Worm (Caenorhabditis elegans) whole organism, L1 larva: Measurements from ENCODE around the gene ZK54.3.

ENCODE experiments used
- C04F5.9 ChIP-seq: sonication (generic microtip); optimal IDR thresholded peaks from 2 replicates; lab custom pipeline; 2016; ENCODE audit warnings: missing genetic modification characterization, missing compliant biosample characterization
- Y116A8C.19 ChIP-seq: sonication (generic microtip); optimal IDR thresholded peaks from 2 replicates; lab custom pipeline; 2016; ENCODE audit warnings: missing compliant biosample characterization, missing genetic modification characterization, borderline replicate concordance
- blmp-1 ChIP-seq: fragments of 150-350 bp; optimal IDR thresholded peaks from 2 replicates; lab custom pipeline; 2014; ENCODE audit warnings: missing biosample characterization, missing genetic modification characterization
- ceh-8 ChIP-seq: fragments of 200-800 bp; sonication (Bioruptor generic); optimal IDR thresholded peaks from 2 replicates; lab custom pipeline; 2018; ENCODE audit warnings: mild to moderate bottlenecking, missing genetic modification characterization, moderate library complexity, missing compliant biosample characterization
- ceh-82 ChIP-seq, 3 experiments: fragments of 150-350 bp in 1 of 3; sonication (generic microtip) in 2 of 3; optimal IDR thresholded peaks; 2 replicates each; lab custom pipeline; 2014 to 2017; ENCODE audit warnings: missing biosample characterization in 3 of 3, missing genetic modification characterization in 3 of 3
- ceh-88 ChIP-seq: fragments of 200-800 bp; sonication (Bioruptor generic); IDR thresholded peaks from 2 replicates; pipeline ENCODE4 v1.3.6; 2022; ENCODE audit warnings: missing genetic modification characterization, missing compliant biosample characterization
- ceh-90 ChIP-seq: sonication (generic microtip); optimal IDR thresholded peaks from 2 replicates; lab custom pipeline; 2016; ENCODE audit warnings: missing genetic modification characterization, missing compliant biosample characterization
- ces-1 ChIP-seq: fragments of 150-350 bp; optimal IDR thresholded peaks from 2 replicates; lab custom pipeline; 2014; ENCODE audit warnings: missing biosample characterization, missing genetic modification reagents, missing genetic modification characterization
- dsc-1 ChIP-seq: sonication (generic microtip); optimal IDR thresholded peaks from 2 replicates; lab custom pipeline; 2016; ENCODE audit warnings: mild to moderate bottlenecking, missing genetic modification characterization, missing compliant biosample characterization
- efl-1 ChIP-seq, 4 experiments: fragments of 150-350 bp; optimal IDR thresholded peaks in 3 of 4; peaks in 1 of 4; 1 replicate in 1 of 4; 2 replicates in 3 of 4; lab custom pipeline; 2014; ENCODE audit warnings: missing biosample characterization in 2 of 4, missing genetic modification characterization in 2 of 4, missing genetic modification reagents in 2 of 4
- egl-27 ChIP-seq, 2 experiments: fragments of 150-350 bp in 1 of 2; sonication (generic microtip); optimal IDR thresholded peaks; 3 replicates each; lab custom pipeline; 2017 to 2018; ENCODE audit warnings: missing biosample characterization in 2 of 2, missing genetic modification characterization in 2 of 2, missing genetic modification reagents in 2 of 2
- elt-2 ChIP-seq: sonication (generic microtip); optimal IDR thresholded peaks from 2 replicates; lab custom pipeline; 2016; ENCODE audit warnings: missing genetic modification characterization, mild to moderate bottlenecking, inconsistent platforms, missing compliant biosample characterization, missing genetic modification reagents
- elt-3 ChIP-seq, 6 experiments: fragments of 150-350 bp in 1 of 6; sonication (generic microtip); optimal IDR thresholded peaks; 2 replicates each; lab custom pipeline; 2017 to 2018; ENCODE audit warnings: missing biosample characterization in 6 of 6, missing genetic modification characterization in 6 of 6, inconsistent platforms in 1 of 6
- ets-5 ChIP-seq: fragments of 200-800 bp; sonication (Bioruptor generic); IDR thresholded peaks from 2 replicates; pipeline ENCODE4 v1.3.6; 2022; ENCODE audit warnings: missing genetic modification characterization, missing compliant biosample characterization
- fkh-10 ChIP-seq: sonication (generic microtip); optimal IDR thresholded peaks from 2 replicates; lab custom pipeline; 2017; ENCODE audit warnings: missing biosample characterization, missing genetic modification reagents, missing genetic modification characterization
- fkh-4 ChIP-seq: sonication (generic microtip); optimal IDR thresholded peaks from 2 replicates; lab custom pipeline; 2016; ENCODE audit warnings: missing compliant biosample characterization, missing genetic modification characterization, borderline replicate concordance
- fkh-8 ChIP-seq: sonication (generic microtip); optimal IDR thresholded peaks from 2 replicates; lab custom pipeline; 2016; ENCODE audit warnings: mild to moderate bottlenecking, missing genetic modification characterization, missing compliant biosample characterization
- grh-1 ChIP-seq: fragments of 200-800 bp; sonication (Bioruptor generic); IDR thresholded peaks from 2 replicates; pipeline ENCODE4 v1.3.6; 2022; ENCODE audit warnings: missing genetic modification reagents, missing genetic modification characterization, missing compliant biosample characterization
- hpl-2 ChIP-seq: fragments of 150-350 bp; optimal IDR thresholded peaks from 2 replicates; lab custom pipeline; 2014; ENCODE audit warnings: missing biosample characterization, missing genetic modification reagents, missing genetic modification characterization
- isw-1 ChIP-seq: fragments of 200-800 bp; sonication (Bioruptor generic); IDR thresholded peaks from 2 replicates; pipeline ENCODE4 v1.3.6; 2022; ENCODE audit warnings: missing genetic modification characterization, missing compliant biosample characterization
- lin-15B ChIP-seq: fragments of 150-350 bp; sonication (generic microtip); optimal IDR thresholded peaks from 3 replicates; lab custom pipeline; 2014; ENCODE audit warnings: missing biosample characterization, missing genetic modification characterization
- lin-39 ChIP-seq: fragments of 150-350 bp; optimal IDR thresholded peaks from 2 replicates; lab custom pipeline; 2014; ENCODE audit warnings: missing biosample characterization, missing genetic modification reagents, missing genetic modification characterization
- lir-3 ChIP-seq: sonication (generic microtip); optimal IDR thresholded peaks from 2 replicates; lab custom pipeline; 2016; ENCODE audit warnings: mild to moderate bottlenecking, missing genetic modification characterization, moderate library complexity, missing compliant biosample characterization; ENCODE audit not compliant: poor library complexity
- lsy-2 ChIP-seq, 2 experiments: fragments of 150-350 bp; optimal IDR thresholded peaks; 2 replicates each; lab custom pipeline; 2014; ENCODE audit warnings: missing biosample characterization in 2 of 2, missing genetic modification characterization in 2 of 2
- mdl-1 ChIP-seq, 2 experiments: fragments of 150-350 bp; optimal IDR thresholded peaks; 2 replicates each; lab custom pipeline; 2014 to 2017; ENCODE audit warnings: missing biosample characterization in 2 of 2, missing genetic modification characterization in 2 of 2, inconsistent platforms in 1 of 2
- nhr-11 ChIP-seq: fragments of 150-350 bp; optimal IDR thresholded peaks from 2 replicates; lab custom pipeline; 2014; ENCODE audit warnings: missing biosample characterization, missing genetic modification characterization
- nhr-237 ChIP-seq: fragments of 150-350 bp; optimal IDR thresholded peaks from 2 replicates; lab custom pipeline; 2014; ENCODE audit warnings: missing biosample characterization, missing genetic modification characterization
- nhr-28 ChIP-seq: fragments of 150-350 bp; optimal IDR thresholded peaks from 2 replicates; lab custom pipeline; 2014; ENCODE audit warnings: missing biosample characterization, missing genetic modification characterization
- nhr-71 ChIP-seq: sonication (generic microtip); optimal IDR thresholded peaks from 2 replicates; lab custom pipeline; 2016; ENCODE audit warnings: mild to moderate bottlenecking, missing genetic modification characterization, moderate library complexity, missing compliant biosample characterization
- nhr-76 ChIP-seq: sonication (generic microtip); optimal IDR thresholded peaks from 2 replicates; lab custom pipeline; 2017; ENCODE audit warnings: missing biosample characterization, missing genetic modification characterization
- nhr-77 ChIP-seq: fragments of 150-350 bp; optimal IDR thresholded peaks from 2 replicates; lab custom pipeline; 2014; ENCODE audit warnings: missing biosample characterization, missing genetic modification characterization
- nhr-84 ChIP-seq: sonication (generic microtip); optimal IDR thresholded peaks from 2 replicates; lab custom pipeline; 2017; ENCODE audit warnings: missing biosample characterization, missing genetic modification characterization
- nhr-85 ChIP-seq: sonication (generic microtip); peaks from one replicate; lab custom pipeline; 2016; ENCODE audit warnings: missing genetic modification characterization, inconsistent platforms, missing compliant biosample characterization
- nhr-90 ChIP-seq: sonication (generic microtip); optimal IDR thresholded peaks from 2 replicates; lab custom pipeline; 2016; ENCODE audit warnings: mild to moderate bottlenecking, missing genetic modification characterization, missing compliant biosample characterization; ENCODE audit not compliant: poor library complexity
- pag-3 ChIP-seq: sonication (generic microtip); optimal IDR thresholded peaks from 2 replicates; lab custom pipeline; 2017; ENCODE audit warnings: missing genetic modification characterization, mild to moderate bottlenecking, missing compliant biosample characterization, antibody characterized with exemption, borderline replicate concordance; ENCODE audit not compliant: insufficient read depth
- pax-3 ChIP-seq: fragments of 200-800 bp; sonication (Bioruptor generic); optimal IDR thresholded peaks from 2 replicates; lab custom pipeline; 2018; ENCODE audit warnings: mild to moderate bottlenecking, missing genetic modification characterization, moderate library complexity, missing compliant biosample characterization
- pqm-1 ChIP-seq: sonication (generic microtip); optimal IDR thresholded peaks from 3 replicates; lab custom pipeline; 2017; ENCODE audit warnings: missing biosample characterization, missing genetic modification characterization
- rnt-1 ChIP-seq: sonication (generic microtip); optimal IDR thresholded peaks from 2 replicates; lab custom pipeline; 2016; ENCODE audit warnings: mild to moderate bottlenecking, missing genetic modification characterization, moderate library complexity, missing compliant biosample characterization
- snpc-4 ChIP-seq: fragments of 150-350 bp; optimal IDR thresholded peaks from 2 replicates; lab custom pipeline; 2014; ENCODE audit warnings: missing biosample characterization, missing genetic modification characterization
- sox-4 ChIP-seq: sonication (generic microtip); optimal IDR thresholded peaks from 2 replicates; lab custom pipeline; 2016; ENCODE audit warnings: missing genetic modification characterization, missing compliant biosample characterization
- sptf-1 ChIP-seq: fragments of 150-350 bp; optimal IDR thresholded peaks from 2 replicates; lab custom pipeline; 2014; ENCODE audit warnings: missing biosample characterization, missing genetic modification characterization
- sup-37 ChIP-seq: fragments of 200-800 bp; sonication (Bioruptor generic); optimal IDR thresholded peaks from 2 replicates; lab custom pipeline; 2018; ENCODE audit warnings: mild to moderate bottlenecking, missing genetic modification characterization, missing compliant biosample characterization
- swsn-7 ChIP-seq: sonication (generic microtip); optimal IDR thresholded peaks from 2 replicates; lab custom pipeline; 2016; ENCODE audit warnings: missing genetic modification characterization, missing compliant biosample characterization
- tbx-2 ChIP-seq: sonication (generic microtip); optimal IDR thresholded peaks from 2 replicates; lab custom pipeline; 2016; ENCODE audit warnings: missing genetic modification characterization, missing compliant biosample characterization
- tlp-1 ChIP-seq: fragments of 150-350 bp; optimal IDR thresholded peaks from 2 replicates; lab custom pipeline; 2014; ENCODE audit warnings: missing biosample characterization, missing genetic modification characterization
- unc-130 ChIP-seq: fragments of 150-350 bp; optimal IDR thresholded peaks from 2 replicates; lab custom pipeline; 2017; ENCODE audit warnings: missing biosample characterization, missing genetic modification characterization, inconsistent platforms
- unc-30 ChIP-seq: sonication (generic microtip); optimal IDR thresholded peaks from 2 replicates; lab custom pipeline; 2017; ENCODE audit warnings: missing biosample characterization, missing genetic modification characterization
- unc-62 ChIP-seq: fragments of 150-350 bp; optimal IDR thresholded peaks from 2 replicates; lab custom pipeline; 2014; ENCODE audit warnings: missing biosample characterization, missing genetic modification reagents, missing genetic modification characterization
- unc-86 ChIP-seq: sonication (generic microtip); optimal IDR thresholded peaks from 2 replicates; lab custom pipeline; 2016; ENCODE audit warnings: missing genetic modification characterization, missing compliant biosample characterization
- xbp-1 ChIP-seq: sonication (generic microtip); optimal IDR thresholded peaks from 2 replicates; lab custom pipeline; 2016; ENCODE audit warnings: missing genetic modification characterization, missing compliant biosample characterization
- zip-4 ChIP-seq: fragments of 200-800 bp; sonication (Bioruptor generic); optimal IDR thresholded peaks from 2 replicates; lab custom pipeline; 2018; ENCODE audit warnings: mild to moderate bottlenecking, missing genetic modification characterization, moderate library complexity, missing compliant biosample characterization
- ztf-11 ChIP-seq, 2 experiments: sonication (generic microtip); optimal IDR thresholded peaks; 2 replicates each; lab custom pipeline; 2016 to 2017; ENCODE audit warnings: missing genetic modification characterization in 2 of 2, missing biosample characterization in 1 of 2, missing compliant biosample characterization in 1 of 2
- ztf-4 ChIP-seq: fragments of 150-350 bp; optimal IDR thresholded peaks from 2 replicates; lab custom pipeline; 2014; ENCODE audit warnings: missing biosample characterization, missing genetic modification characterization

Gene ZK54.3

DNA sequence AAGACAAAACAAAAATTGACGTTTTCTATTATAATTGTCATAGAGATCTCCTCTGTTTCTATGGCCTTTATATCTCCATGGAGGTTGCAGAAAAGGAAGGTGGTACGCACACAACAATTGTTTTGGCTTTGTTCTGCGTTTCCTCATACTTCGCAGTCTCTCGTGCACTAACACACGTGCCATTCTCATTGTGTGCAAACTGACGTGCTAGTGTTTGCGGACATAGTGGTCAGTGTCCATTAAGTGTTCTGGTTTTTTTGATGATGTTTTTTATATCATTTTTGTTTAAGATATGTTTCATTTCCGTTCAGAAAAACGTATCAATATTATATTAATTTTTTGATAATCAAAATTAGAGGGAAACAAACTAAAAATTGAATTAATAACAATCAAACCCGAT, 15.4 kb downstream of the ZK54.3 start, which contains the start of gene C36E6.2:
Gene C36E6.2 (plus strand): TSS at position 261 of the 400 bp plus-strand sequence.
- TF ChIP-seq rnt-1 (tag; lab: Kevin White, UChicago) (peak; percentile 85), isw-1 (GFP tag; lab: Robert Waterston, UW) (peak; percentile 28), fkh-4 (no peak), elt-2 (tag; lab: Kevin White, UChicago) (no peak), pax-3 (no peak), lir-3 (peak; percentile 42), lin-15B (tag; lab: Kevin White, UChicago) (no peak), sup-37 (GFP tag; lab: Kevin White, UChicago) (no peak), pag-3 (tag; lab: Kevin White, UChicago) (peak; percentile 96), ceh-8 (GFP tag; lab: Kevin White, UChicago) (peak; percentile 30), Y116A8C.19 (tag; lab: Kevin White, UChicago) (no peak), tlp-1 (tag; lab: Kevin White, UChicago) (no peak), C04F5.9 (peak; percentile 51), tbx-2 (peak; percentile 77), swsn-7 (tag; lab: Kevin White, UChicago) (peak; percentile 79), sox-4 (tag; lab: Kevin White, UChicago) (no peak), blmp-1 (peak; percentile 82), grh-1 (no peak), nhr-90 (tag; lab: Kevin White, UChicago) (peak; percentile 70), nhr-85 (tag; lab: Kevin White, UChicago) (peak; percentile 83), ceh-90 (tag; lab: Kevin White, UChicago) (no peak), dsc-1 (tag; lab: Kevin White, UChicago) (peak; percentile 77), sptf-1 (no peak), efl-1 (optimal IDR thresholded peaks at IDR 0.05; lab: Kevin White, UChicago) (peak; percentile 61 to 70), efl-1 (GFP tag; optimal IDR thresholded peaks at IDR 0.05 in 1 of 2; lab: Kevin White, UChicago) (peak; percentile 52 to 92), unc-86 (tag; lab: Kevin White, UChicago) (peak; percentile 73), unc-62 (GFP tag; lab: Kevin White, UChicago) (no peak), lsy-2 (tag; optimal IDR thresholded peaks at IDR 0.05; lab: Kevin White, UChicago) (peak; percentile 72 to 76), ztf-4 (tag; lab: Kevin White, UChicago) (peak; percentile 75), pqm-1 (tag; lab: Kevin White, UChicago) (no peak), ztf-11 (tag; optimal IDR thresholded peaks at IDR 0.05; lab: Kevin White, UChicago) (peak in 1 of 2 experiments; percentile 15), zip-4 (GFP tag; lab: Kevin White, UChicago) (no peak), ets-5 (GFP tag; lab: Robert Waterston, UW) (no peak), fkh-10 (peak; percentile 30), lin-39 (tag; lab: Kevin White, UChicago) (peak; percentile 29), egl-27 (tag; optimal IDR thresholded peaks at IDR 0.05; lab: Kevin White, UChicago) (no peak), nhr-11 (tag; lab: Kevin White, UChicago) (peak; percentile 32), ceh-88 (GFP tag; lab: Robert Waterston, UW) (no peak), ceh-82 (tag; optimal IDR thresholded peaks at IDR 0.05; lab: Kevin White, UChicago) (peak; percentile 72 to 75 (median 74)), fkh-8 (tag; lab: Kevin White, UChicago) (peak; percentile 78), mdl-1 (tag; optimal IDR thresholded peaks at IDR 0.05; lab: Kevin White, UChicago) (peak; percentile 93 to 100), nhr-77 (no peak), unc-130 (tag; lab: Kevin White, UChicago) (peak; percentile 88), hpl-2 (GFP tag; lab: Kevin White, UChicago) (no peak), snpc-4 (peak; percentile 40), nhr-76 (tag; lab: Kevin White, UChicago) (no peak), nhr-237 (tag; lab: Kevin White, UChicago) (peak; percentile 32), nhr-28 (tag; lab: Kevin White, UChicago) (no peak), unc-30 (tag; lab: Kevin White, UChicago) (no peak), xbp-1 (tag; lab: Kevin White, UChicago) (peak; percentile 97), elt-3 (tag; optimal IDR thresholded peaks at IDR 0.05; lab: Kevin White, UChicago) (peak in 2 of 6 experiments; percentile 48 to 78), nhr-84 (tag; lab: Kevin White, UChicago) (no peak), ces-1 (no peak), nhr-71 (tag; lab: Kevin White, UChicago) (peak; percentile 89)
